Fruit fly (Drosophila melanogaster): ENCODE data around the gene Nedd8.
A peak's percentile ranks its signal among the peaks of the same experiment; 100 is the strongest.

Gene Nedd8

DNA sequence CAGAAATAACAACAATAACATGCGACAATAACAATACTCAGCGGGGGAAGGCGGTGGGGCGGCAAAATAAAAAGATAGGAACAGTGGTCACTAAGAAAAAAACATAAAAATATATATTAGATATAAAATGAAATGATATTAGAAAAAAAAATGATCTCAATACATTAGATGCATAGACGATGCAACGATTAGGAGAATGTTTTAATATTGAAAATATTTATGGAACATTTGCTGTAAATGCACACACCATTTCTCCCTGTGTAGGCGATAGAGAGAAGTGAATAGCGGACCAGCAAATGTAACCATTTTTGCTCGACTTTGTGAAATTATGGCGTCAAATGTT, 14.5 kb upstream of the Nedd8 start:
- no peak for TF ChIP-seq Dll (optimal IDR thresholded peaks at IDR 0.05)
- no peak for TF ChIP-seq usp (GFP tag; optimal IDR thresholded peaks at IDR 0.05)
- TF ChIP-seq pan (optimal IDR thresholded peaks at IDR 0.05), result no peak

DNA sequence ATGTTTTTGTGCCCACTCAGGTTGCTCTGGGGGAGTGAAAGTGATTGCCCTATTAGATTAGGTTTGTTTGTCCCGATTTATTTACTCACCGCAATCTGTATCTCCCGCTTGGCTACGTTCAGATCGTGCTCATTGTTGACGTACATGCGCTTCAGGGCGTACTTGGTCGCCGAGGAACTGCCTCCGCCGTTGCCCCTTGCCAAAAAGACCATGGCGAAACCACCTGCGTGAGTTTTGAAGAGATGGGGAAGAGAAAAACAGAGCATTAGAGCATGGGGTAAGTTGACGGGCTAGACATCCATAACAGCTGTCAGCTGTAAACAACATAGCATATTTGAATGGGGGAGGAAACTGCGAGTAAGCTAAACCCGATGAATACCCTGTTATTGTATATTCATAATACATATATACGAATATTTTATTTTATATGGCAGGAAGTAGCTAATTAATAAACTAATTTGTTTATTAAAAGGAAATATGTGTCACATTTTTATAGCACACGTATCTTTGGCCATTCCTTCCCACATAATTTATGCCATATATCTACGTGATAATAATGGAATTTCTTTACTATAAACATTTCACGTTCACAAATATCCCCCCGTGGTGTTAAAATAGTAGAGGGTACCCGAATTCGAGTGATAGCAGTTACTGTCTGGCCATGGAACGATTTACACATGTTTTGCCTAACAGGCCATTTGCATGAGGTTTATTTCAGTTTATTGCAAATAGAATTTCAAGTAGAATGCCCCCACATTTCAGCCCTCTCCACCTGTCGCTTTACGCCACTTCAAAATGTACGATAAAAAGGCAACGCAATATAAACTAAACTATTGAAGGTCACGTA, 14.0 kb upstream of the Nedd8 start:
- peak; percentile 59 for TF ChIP-seq pan (optimal IDR thresholded peaks at IDR 0.05)
- TF ChIP-seq usp (GFP tag; optimal IDR thresholded peaks at IDR 0.05), result no peak

DNA sequence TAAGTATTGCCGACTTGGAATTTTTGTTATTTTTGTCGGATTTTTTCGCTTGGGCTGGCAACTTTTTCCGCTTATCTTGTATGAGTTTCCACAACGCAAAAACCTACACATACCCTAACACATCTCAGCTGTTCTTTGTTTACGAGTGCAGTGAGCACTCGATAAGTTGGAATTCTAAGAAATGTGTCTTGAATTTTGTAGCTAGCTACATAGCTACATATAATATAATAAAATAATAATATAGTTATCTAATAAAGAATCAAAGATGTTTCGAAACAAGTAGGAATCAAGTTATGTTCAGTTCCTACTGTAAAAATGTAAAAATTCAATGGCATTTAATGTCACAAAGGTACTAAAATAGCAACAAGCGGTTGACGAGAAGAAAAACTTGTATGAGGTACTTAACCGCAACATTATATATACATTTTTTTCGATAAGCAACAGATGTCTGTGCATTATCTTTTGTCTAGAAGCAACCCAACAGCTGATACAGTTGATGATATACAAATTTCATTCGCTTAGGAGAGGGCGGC, 5.6 kb upstream of the Nedd8 start, which contains the start of gene Bhmt:
TSS of gene Bhmt (minus strand) at position 170 of the 533 bp plus-strand sequence.
- no peak for TF ChIP-seq psq (optimal IDR thresholded peaks at IDR 0.05)
- TF ChIP-seq EcR (GFP tag; optimal IDR thresholded peaks at IDR 0.05), result no peak
- TF ChIP-seq pan (optimal IDR thresholded peaks at IDR 0.05), result no peak
- no peak for TF ChIP-seq CG8478 (optimal IDR thresholded peaks at IDR 0.05)
- no peak for TF ChIP-seq usp (GFP tag; optimal IDR thresholded peaks at IDR 0.05)
- no peak for TF ChIP-seq Dll (optimal IDR thresholded peaks at IDR 0.05)

DNA sequence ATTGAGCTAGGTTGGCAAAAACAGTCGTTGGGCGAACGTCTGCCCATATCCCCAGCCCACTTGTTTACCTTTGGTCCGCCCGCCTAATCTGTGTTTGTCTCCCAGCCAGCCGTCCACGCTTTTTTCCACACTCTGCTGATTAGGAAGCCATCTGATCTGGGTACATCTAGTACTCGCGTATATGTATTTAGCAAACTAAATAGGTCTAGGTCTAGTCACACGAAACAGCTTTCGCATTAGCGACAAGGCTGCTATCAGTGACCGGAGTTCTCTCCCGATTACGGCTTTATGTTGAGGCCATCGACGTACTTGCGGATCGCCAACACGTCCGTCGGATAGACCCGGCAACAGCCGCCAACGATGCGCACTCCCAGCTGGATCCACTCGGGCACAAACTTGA, 4.0 kb upstream of the Nedd8 start:
- no peak for TF ChIP-seq CG8478 (optimal IDR thresholded peaks at IDR 0.05)
- peak; percentile 7 for TF ChIP-seq pan (optimal IDR thresholded peaks at IDR 0.05)

DNA sequence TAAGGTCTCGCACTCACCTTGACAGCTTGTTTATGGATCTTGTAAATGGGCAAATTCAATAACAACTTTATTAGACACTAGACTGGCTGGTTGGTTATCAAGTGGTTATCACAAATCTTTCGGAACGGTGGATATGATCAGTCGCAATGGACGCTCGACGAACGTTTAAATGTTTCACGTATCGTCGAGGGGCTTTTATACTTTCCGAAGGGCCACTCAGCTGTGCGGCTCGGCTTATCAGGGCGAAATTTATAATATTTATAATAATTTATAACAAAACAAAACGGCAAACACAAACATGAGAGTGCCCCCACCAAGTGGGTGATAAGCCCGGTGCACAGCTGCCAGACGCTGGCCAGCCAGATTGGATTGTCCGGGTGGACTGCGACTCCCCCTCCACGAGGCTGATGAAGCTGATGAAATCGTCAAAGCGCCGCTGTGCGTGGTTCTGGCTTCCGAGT, 2.6 kb upstream of the Nedd8 start, which contains the start of gene CG10621:
TSS of gene CG10621 (minus strand) at position 177 of the 461 bp plus-strand sequence.
- TF ChIP-seq psq (optimal IDR thresholded peaks at IDR 0.05) (no peak), EcR (GFP tag; optimal IDR thresholded peaks at IDR 0.05) (no peak), usp (GFP tag; optimal IDR thresholded peaks at IDR 0.05) (no peak), Dll (optimal IDR thresholded peaks at IDR 0.05) (no peak), CG8478 (optimal IDR thresholded peaks at IDR 0.05) (no peak), pan (optimal IDR thresholded peaks at IDR 0.05) (no peak)

DNA sequence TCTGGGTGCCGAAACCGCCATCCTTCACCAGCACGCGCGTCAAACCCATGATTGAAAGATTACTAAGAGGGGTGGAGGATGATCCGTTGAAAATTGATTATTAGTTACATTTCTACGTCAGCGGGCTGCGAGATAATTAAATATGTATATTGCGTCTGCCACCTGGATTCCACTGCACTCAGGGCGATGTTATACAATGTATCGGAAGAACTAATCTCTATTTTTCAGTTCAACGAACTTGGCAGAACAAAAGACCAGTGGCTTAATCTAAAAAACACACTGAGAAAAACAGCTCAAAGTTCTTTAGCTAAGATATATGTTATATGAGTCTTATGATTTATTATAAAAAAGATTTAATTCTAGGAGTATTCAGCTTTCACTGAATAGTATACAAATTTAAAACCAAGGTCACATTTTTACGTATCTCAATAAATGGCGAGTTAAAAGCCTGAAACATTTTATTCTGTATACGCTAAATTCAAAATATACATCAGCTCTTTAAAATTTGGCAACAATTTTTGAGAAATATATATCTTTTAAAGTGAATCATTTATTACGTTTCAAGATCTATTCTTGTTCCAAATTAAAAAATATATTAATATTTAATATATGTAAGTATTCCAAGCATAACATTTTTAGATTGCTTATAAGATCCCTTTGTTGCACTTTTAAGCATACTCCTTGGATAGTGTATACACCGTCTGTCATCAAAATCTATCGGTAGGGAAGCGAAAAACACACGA, 2.0 kb upstream of the Nedd8 start:
- TF ChIP-seq CG8478 (optimal IDR thresholded peaks at IDR 0.05), result no peak
- no peak for TF ChIP-seq Dll (optimal IDR thresholded peaks at IDR 0.05)
- no peak for TF ChIP-seq pan (optimal IDR thresholded peaks at IDR 0.05)
- no peak for TF ChIP-seq EcR (GFP tag; optimal IDR thresholded peaks at IDR 0.05)
- TF ChIP-seq psq (optimal IDR thresholded peaks at IDR 0.05), result no peak
- TF ChIP-seq usp (GFP tag; optimal IDR thresholded peaks at IDR 0.05), result no peak

DNA sequence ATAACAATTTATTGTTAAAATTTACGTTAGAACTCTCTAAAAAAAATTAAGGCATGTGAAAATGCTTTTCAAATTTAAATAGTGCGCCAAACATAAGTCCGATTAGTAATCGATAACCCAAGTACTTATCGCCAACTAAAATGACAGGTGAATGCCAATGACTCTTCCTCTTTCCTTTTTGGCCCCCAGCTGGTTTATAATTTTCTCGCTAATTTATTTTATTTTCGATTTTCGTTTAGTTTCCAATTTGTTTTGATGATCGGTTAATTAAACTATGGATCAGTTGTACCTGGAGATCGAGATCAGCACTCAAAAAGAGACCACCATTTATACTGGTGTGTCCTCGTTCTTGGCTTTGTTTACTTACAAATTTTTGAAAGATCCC, 2.9 kb downstream of the Nedd8 start, which contains the start of gene CG10428:
TSS of gene CG10428 (plus strand) at position 161 of the 385 bp plus-strand sequence.
- TF ChIP-seq usp (GFP tag; optimal IDR thresholded peaks at IDR 0.05) (no peak), CG8478 (optimal IDR thresholded peaks at IDR 0.05) (no peak), psq (optimal IDR thresholded peaks at IDR 0.05) (no peak), pan (optimal IDR thresholded peaks at IDR 0.05) (no peak), EcR (GFP tag; optimal IDR thresholded peaks at IDR 0.05) (no peak), Dll (optimal IDR thresholded peaks at IDR 0.05) (no peak)

DNA sequence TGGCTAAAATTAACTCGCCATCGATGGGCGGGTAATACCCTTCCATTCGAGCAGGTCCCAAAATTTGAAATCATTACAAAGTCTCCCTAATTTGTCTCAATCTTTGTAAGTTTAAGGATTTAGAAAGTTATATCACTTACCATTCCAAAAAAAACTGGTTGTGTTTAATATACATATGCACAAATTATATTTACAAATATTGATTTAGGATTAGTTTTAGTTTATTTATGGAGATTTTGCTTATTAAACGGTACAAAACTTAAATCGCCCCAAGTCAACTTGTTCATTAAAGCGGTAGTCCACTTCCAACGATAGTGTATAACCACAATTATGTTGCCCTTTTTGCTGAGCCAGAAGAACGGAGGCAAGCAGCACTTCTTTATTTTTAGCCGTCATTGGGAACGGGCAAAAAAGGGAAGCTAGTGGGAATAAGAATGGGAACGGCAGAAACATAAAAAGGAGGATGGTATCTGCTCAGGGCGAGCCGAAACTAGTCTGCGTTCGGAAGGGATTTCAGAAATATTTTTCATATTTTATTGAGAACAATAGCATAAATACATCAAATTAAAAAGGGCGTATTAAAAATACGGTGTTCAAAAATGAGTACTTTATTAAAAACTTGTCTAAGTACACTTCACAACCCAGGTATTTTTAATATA, 3.4 kb downstream of the Nedd8 start:
- no peak for TF ChIP-seq EcR (GFP tag; optimal IDR thresholded peaks at IDR 0.05)
- no peak for TF ChIP-seq CG8478 (optimal IDR thresholded peaks at IDR 0.05)
- TF ChIP-seq pan (optimal IDR thresholded peaks at IDR 0.05), result no peak
- no peak for TF ChIP-seq psq (optimal IDR thresholded peaks at IDR 0.05)
- TF ChIP-seq usp (GFP tag; optimal IDR thresholded peaks at IDR 0.05), result no peak
- no peak for TF ChIP-seq Dll (optimal IDR thresholded peaks at IDR 0.05)

DNA sequence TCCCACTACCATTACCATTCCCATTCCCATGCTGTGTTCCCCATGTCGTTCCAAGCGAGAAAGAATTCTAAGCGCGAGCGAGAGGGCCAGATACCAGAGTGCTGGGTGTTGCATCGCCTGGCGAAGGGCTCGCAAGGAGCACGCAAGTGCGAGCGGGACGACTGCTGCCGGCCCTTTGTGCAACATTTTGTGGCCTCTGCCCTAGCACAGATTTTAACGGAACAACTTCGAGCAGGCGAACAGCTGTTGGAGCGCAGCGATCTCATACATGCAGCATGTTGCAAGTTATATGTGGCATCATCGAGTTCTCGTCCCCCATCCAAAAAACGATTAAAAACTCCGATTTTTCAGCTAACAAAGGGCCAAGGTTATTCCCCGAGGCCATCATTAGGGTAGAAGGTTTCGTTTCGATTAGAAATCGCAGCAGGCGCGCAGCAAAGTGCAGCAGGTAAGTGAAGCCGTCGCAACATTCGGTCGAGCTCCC, 4.1 kb downstream of the Nedd8 start:
- TF ChIP-seq CG8478 (optimal IDR thresholded peaks at IDR 0.05) (peak; percentile 22), usp (GFP tag; optimal IDR thresholded peaks at IDR 0.05) (no peak), Dll (optimal IDR thresholded peaks at IDR 0.05) (no peak), psq (optimal IDR thresholded peaks at IDR 0.05) (no peak), EcR (GFP tag; optimal IDR thresholded peaks at IDR 0.05) (peak in 1 of 2 experiments; percentile 78), pan (optimal IDR thresholded peaks at IDR 0.05) (no peak)

DNA sequence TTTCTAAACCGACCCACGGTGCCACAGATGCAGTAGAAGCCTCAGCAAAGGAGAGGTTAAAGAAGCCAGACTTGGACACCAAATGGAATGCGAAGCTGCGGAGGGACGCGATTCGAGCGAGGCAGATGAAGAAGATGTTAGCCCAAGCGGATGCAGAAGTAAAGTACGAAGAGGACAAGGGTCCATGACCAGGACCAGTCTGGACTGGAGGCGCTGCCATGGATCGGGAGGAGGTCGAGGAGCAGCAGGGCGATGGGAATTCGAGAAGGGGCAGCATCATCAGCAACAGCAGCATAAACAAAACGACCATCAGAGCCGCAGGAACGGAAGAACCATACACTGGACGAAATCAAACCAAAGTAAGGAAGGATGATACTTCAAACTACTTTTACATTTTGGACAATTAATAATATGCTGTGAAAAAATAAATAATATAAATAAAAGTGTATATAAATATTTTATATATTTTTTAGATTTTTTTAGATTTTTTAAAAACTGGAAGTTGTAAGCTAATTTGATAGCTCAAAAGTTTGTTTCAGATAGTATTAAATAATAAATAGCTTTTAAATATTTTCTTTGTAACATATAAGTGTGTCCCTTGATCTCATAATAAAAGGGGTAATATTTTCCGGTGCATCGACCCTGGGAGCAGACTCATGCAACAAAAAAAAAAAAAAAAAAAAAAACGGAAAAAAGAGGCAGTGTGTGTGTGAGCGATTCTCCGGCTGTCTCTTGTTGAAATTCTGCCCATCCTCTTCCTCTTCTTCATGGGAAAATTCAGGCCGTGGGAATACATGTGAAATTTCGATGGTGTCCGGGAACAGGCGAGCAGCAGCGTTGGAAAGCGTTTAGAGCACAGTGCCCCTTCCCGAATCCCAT, 4.8 kb downstream of the Nedd8 start:
- TF ChIP-seq EcR (GFP tag; optimal IDR thresholded peaks at IDR 0.05) (peak in 1 of 2 experiments; percentile 78), CG8478 (optimal IDR thresholded peaks at IDR 0.05) (no peak)

Data from whole organism.